Worm (Caenorhabditis elegans) whole organism, early embryonic: ENCODE measurements around the gene ZK1010.12.

ENCODE experiments used
- B0310.2 ChIP-seq: sonication (generic microtip); optimal IDR thresholded peaks from 2 replicates; lab custom pipeline; 2016; ENCODE audit warnings: mild to moderate bottlenecking, missing genetic modification characterization, missing compliant biosample characterization
- F13C5.2 ChIP-seq: sonication (generic microtip); optimal IDR thresholded peaks from 2 replicates; lab custom pipeline; 2017; ENCODE audit warnings: mild to moderate bottlenecking, missing genetic modification characterization, inconsistent platforms, missing compliant biosample characterization
- aly-1 ChIP-seq: sonication (generic microtip); optimal IDR thresholded peaks from 2 replicates; lab custom pipeline; 2016; ENCODE audit warnings: missing genetic modification characterization, missing compliant biosample characterization
- ama-1 ChIP-seq: fragments of 150-350 bp; optimal IDR thresholded peaks from 2 replicates; lab custom pipeline; 2014
- ceh-13 ChIP-seq: fragments of 200-800 bp; sonication (Bioruptor generic); optimal IDR thresholded peaks from 2 replicates; lab custom pipeline; 2018; ENCODE audit warnings: mild to moderate bottlenecking, missing genetic modification characterization, missing compliant biosample characterization
- ceh-36 ChIP-seq: sonication (generic microtip); optimal IDR thresholded peaks from 2 replicates; lab custom pipeline; 2016; ENCODE audit warnings: missing genetic modification characterization, inconsistent platforms, missing compliant biosample characterization
- ets-7 ChIP-seq: sonication (generic microtip); optimal IDR thresholded peaks from 2 replicates; lab custom pipeline; 2016; ENCODE audit warnings: missing genotype, missing genetic modification characterization, missing compliant biosample characterization
- flt-1 ChIP-seq: fragments of 200-800 bp; sonication (Bioruptor generic); IDR thresholded peaks from 2 replicates; pipeline ENCODE4 v1.3.6; 2022; ENCODE audit warnings: missing genetic modification characterization, missing compliant biosample characterization
- hmbx-1 ChIP-seq: sonication (generic microtip); optimal IDR thresholded peaks from 2 replicates; lab custom pipeline; 2016; ENCODE audit warnings: mild to moderate bottlenecking, missing genetic modification characterization, missing compliant biosample characterization
- hmg-4 ChIP-seq: fragments of 200-800 bp; sonication (Bioruptor generic); optimal IDR thresholded peaks from 2 replicates; lab custom pipeline; 2018; ENCODE audit warnings: mild to moderate bottlenecking, missing genetic modification characterization, missing compliant biosample characterization
- hnd-1 ChIP-seq: sonication (generic microtip); optimal IDR thresholded peaks from 2 replicates; lab custom pipeline; 2016; ENCODE audit warnings: missing genetic modification characterization, missing compliant biosample characterization
- pes-1 ChIP-seq: fragments of 200-800 bp; sonication (Bioruptor generic); IDR thresholded peaks from 2 replicates; pipeline ENCODE4 v1.3.6; 2022; ENCODE audit warnings: missing genetic modification reagents, missing genetic modification characterization, missing compliant biosample characterization
- scrt-1 ChIP-seq: fragments of 200-800 bp; sonication (Bioruptor generic); IDR thresholded peaks from 2 replicates; pipeline ENCODE4 v1.3.6; 2022; ENCODE audit warnings: missing genetic modification characterization, missing compliant biosample characterization
- sea-1 ChIP-seq: fragments of 200-800 bp; sonication (Bioruptor generic); conservative IDR thresholded peaks from 2 replicates; pipeline ENCODE4 v1.3.6; 2022; ENCODE audit warnings: missing genetic modification characterization, missing compliant biosample characterization
- tbx-11 ChIP-seq: fragments of 200-800 bp; sonication (Bioruptor generic); IDR thresholded peaks from 2 replicates; pipeline ENCODE4 v1.3.6; 2022; ENCODE audit warnings: missing genetic modification characterization, missing compliant biosample characterization
- tbx-37 ChIP-seq: fragments of 200-800 bp; sonication (Bioruptor generic); conservative IDR thresholded peaks from 2 replicates; pipeline ENCODE4 v1.3.6; 2022; ENCODE audit warnings: missing genetic modification reagents, missing genetic modification characterization, missing compliant biosample characterization
- tra-4 ChIP-seq: sonication (generic microtip); optimal IDR thresholded peaks from 2 replicates; lab custom pipeline; 2017; ENCODE audit warnings: missing genetic modification characterization, missing compliant biosample characterization

ZK1010.12 gene

DNA sequence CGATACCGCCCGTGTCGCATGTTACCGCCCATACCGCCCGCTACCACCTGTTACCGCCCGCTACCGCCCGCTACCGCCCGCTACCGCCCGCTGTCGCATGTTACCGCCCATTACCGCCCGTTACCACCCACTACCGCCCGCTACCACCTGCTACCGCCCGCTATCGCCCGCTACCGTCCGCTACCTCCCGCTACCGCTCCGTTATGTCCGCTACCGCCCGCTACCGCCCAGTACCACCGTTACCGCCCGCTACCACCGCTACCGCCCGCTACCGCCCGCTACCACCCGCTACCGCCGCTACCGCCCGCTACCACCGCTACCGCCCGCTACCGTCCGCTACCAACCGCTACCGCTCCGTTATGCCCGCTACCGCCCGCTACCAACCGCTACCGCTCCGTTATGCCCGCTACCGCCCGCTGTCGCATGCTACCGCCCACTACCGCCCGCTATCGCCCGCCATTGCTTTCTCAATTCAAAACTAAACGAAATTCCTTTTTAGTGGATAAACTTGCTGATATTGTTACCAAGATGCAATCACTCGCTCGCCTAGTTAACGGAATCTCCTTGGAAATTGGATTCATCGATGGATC lies 41.4 kb downstream of the ZK1010.12 start:
- peak; percentile 7; the same call in 1 of the 2 replicates for TF ChIP-seq flt-1 (GFP tag; lab: Robert Waterston, UW)
- TF ChIP-seq hmbx-1, result no peak
- TF ChIP-seq F13C5.2 (tag; lab: Kevin White, UChicago), result no peak
- peak; percentile 49 for TF ChIP-seq pes-1 (GFP tag; lab: Robert Waterston, UW)
- TF ChIP-seq scrt-1 (GFP tag; lab: Robert Waterston, UW), result peak; percentile 47; the same call in 1 of the 2 replicates
- no peak for TF ChIP-seq tra-4
- no peak for TF ChIP-seq ets-7 (tag; lab: Kevin White, UChicago)
- no peak for TF ChIP-seq sea-1 (GFP tag; lab: Robert Waterston, UW)
- peak; percentile 17 for TF ChIP-seq B0310.2 (tag; lab: Kevin White, UChicago)

DNA sequence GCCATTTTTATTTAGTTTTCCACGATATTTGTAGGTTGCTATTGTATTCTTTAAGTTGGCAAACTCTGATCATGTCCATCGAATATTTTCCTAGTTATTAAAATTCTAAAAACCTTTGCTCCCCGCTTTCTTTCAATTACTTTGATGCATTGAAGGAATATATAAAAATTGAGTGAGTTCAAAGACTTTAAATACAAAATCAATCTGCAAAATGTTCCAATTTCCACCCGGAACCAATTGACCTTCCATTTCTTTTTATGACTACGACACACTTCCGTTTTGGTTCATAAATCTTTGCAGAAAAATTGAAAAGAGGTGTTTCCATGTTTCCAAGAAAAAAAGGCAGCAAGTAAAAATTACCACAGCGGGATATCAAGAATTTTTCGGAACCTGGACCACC lies 48.6 kb downstream of the ZK1010.12 start, which contains the start of gene F54F12.2:
F54F12.2 (plus strand) TSS at position 301 of the 400 bp plus-strand sequence.
- TF ChIP-seq tbx-11 (GFP tag; lab: Robert Waterston, UW) (no peak), scrt-1 (GFP tag; lab: Robert Waterston, UW) (no peak), F13C5.2 (tag; lab: Kevin White, UChicago) (no peak), ceh-13 (GFP tag; lab: Kevin White, UChicago) (no peak), hmbx-1 (no peak), ama-1 (lab: Kevin White, UChicago) (no peak), B0310.2 (tag; lab: Kevin White, UChicago) (no peak), sea-1 (GFP tag; lab: Robert Waterston, UW) (no peak), aly-1 (tag; lab: Kevin White, UChicago) (no peak), tbx-37 (GFP tag; lab: Robert Waterston, UW) (no peak), ceh-36 (tag; lab: Kevin White, UChicago) (no peak), hmg-4 (GFP tag; lab: Kevin White, UChicago) (no peak), hnd-1 (tag; lab: Kevin White, UChicago) (no peak), flt-1 (GFP tag; lab: Robert Waterston, UW) (no peak), pes-1 (GFP tag; lab: Robert Waterston, UW) (no peak), ets-7 (tag; lab: Kevin White, UChicago) (no peak), tra-4 (no peak)
